Fruit fly (Drosophila melanogaster): ENCODE results near the gene CG45075.

Gene CG45075

dm6 chr2L:6124815-6125214 lies 33.6 kb downstream of the CG45075 start, which contains the start of gene Arpc4 (continued):
- TF ChIP-seq Gug (GFP tag; IDR thresholded peaks at IDR 0.05) (no peak), CG8281 (tag; optimal IDR thresholded peaks at IDR 0.05) (no peak), Hmr (GFP tag; optimal IDR thresholded peaks at IDR 0.05) (peak; percentile 68), CG2678 (tag; optimal IDR thresholded peaks at IDR 0.05) (no peak), zfh1 (GFP tag; IDR thresholded peaks at IDR 0.05) (peak; percentile 80), sqz (GFP tag; optimal IDR thresholded peaks at IDR 0.05) (no peak), Atf3 (GFP tag; optimal IDR thresholded peaks at IDR 0.05) (no peak), CG7372 (GFP tag; IDR thresholded peaks at IDR 0.05) (peak; percentile 61), CG6765 (GFP tag; optimal IDR thresholded peaks at IDR 0.05) (no peak), CG8478 (optimal IDR thresholded peaks at IDR 0.05) (no peak), CG3407 (GFP tag; optimal IDR thresholded peaks at IDR 0.05) (no peak), CG13123 (GFP tag; optimal IDR thresholded peaks at IDR 0.05) (no peak), Lim3 (GFP tag; IDR thresholded peaks at IDR 0.05) (no peak), sim (GFP tag; IDR thresholded peaks at IDR 0.05) (no peak), jigr1 (GFP tag; IDR thresholded peaks at IDR 0.05) (peak; percentile 46; the same call in 1 of the 3 replicates), CG34224 (GFP tag; IDR thresholded peaks at IDR 0.05; ENCODE audit: partially characterized antibody) (no peak), dimm (GFP tag; IDR thresholded peaks at IDR 0.05) (0 out of 2 replicates have a peak, but pooled peaks have one; percentile 19), Opbp (GFP tag; IDR thresholded peaks at IDR 0.05; ENCODE audit: partially characterized antibody) (no peak), chn (GFP tag; optimal IDR thresholded peaks at IDR 0.05) (peak; percentile 23), Camta (GFP tag; optimal IDR thresholded peaks at IDR 0.05) (no peak), zen (tag; optimal IDR thresholded peaks at IDR 0.05) (no peak), eyg (GFP tag; optimal IDR thresholded peaks at IDR 0.05) (no peak), B-H1 (GFP tag; IDR thresholded peaks at IDR 0.05) (no peak; the same call in 2 of the 3 replicates), CG9797 (GFP tag; optimal IDR thresholded peaks at IDR 0.05) (peak; percentile 79), ase (GFP tag; IDR thresholded peaks at IDR 0.05) (peak; percentile 46; the same call in 1 of the 3 replicates), HLH54F (GFP tag; optimal IDR thresholded peaks at IDR 0.05) (peak; percentile 61), CG10267 (tag; optimal IDR thresholded peaks at IDR 0.05) (peak; percentile 63), CG11504 (tag; optimal IDR thresholded peaks at IDR 0.05) (no peak), CG32767 (GFP tag; IDR thresholded peaks at IDR 0.05) (peak; percentile 61; the same call in 1 of the 2 replicates), Xrp1 (GFP tag; IDR thresholded peaks at IDR 0.05) (peak; percentile 67), CG2875 (GFP tag; optimal IDR thresholded peaks at IDR 0.05) (no peak), CrebB (tag; optimal IDR thresholded peaks at IDR 0.05) (peak; percentile 21), Dad (GFP tag; optimal IDR thresholded peaks at IDR 0.05) (peak; percentile 7), jing (GFP tag; optimal IDR thresholded peaks at IDR 0.05) (no peak), CG15011 (GFP tag; optimal IDR thresholded peaks at IDR 0.05) (no peak), gcm2 (GFP tag; optimal IDR thresholded peaks at IDR 0.05) (no peak), NK7.1 (GFP tag; optimal IDR thresholded peaks at IDR 0.05) (no peak), Lpt (GFP tag; optimal IDR thresholded peaks at IDR 0.05) (no peak), CG7987 (GFP tag; optimal IDR thresholded peaks at IDR 0.05) (no peak), scrt (GFP tag; optimal IDR thresholded peaks at IDR 0.05) (no peak), Mad (GFP tag; optimal IDR thresholded peaks at IDR 0.05) (no peak), CG31365 (tag; optimal IDR thresholded peaks at IDR 0.05) (no peak), bowl (GFP tag; IDR thresholded peaks at IDR 0.05) (no peak), Asciz (GFP tag; optimal IDR thresholded peaks at IDR 0.05) (peak; percentile 35), CG10462 (GFP tag; optimal IDR thresholded peaks at IDR 0.05) (no peak), Atf-2 (GFP tag; optimal IDR thresholded peaks at IDR 0.05) (no peak), CG1529 (GFP tag; optimal IDR thresholded peaks at IDR 0.05) (no peak), CG30403 (GFP tag; optimal IDR thresholded peaks at IDR 0.05) (peak; percentile 70), usp (GFP tag; optimal IDR thresholded peaks at IDR 0.05) (no peak), CG11093 (GFP tag; IDR thresholded peaks at IDR 0.05) (0 out of 3 replicates have a peak, but pooled peaks have one; percentile 16), emc (GFP tag; optimal IDR thresholded peaks at IDR 0.05) (no peak), HLH4C (GFP tag; IDR thresholded peaks at IDR 0.05; ENCODE audit: partially characterized antibody) (no peak)

All from whole organism, embryonic.